Fruit fly (Drosophila melanogaster) whole organism, embryonic: ENCODE data around the gene Rcd5.

ENCODE experiments used
- B-H1 ChIP-seq: fragments of 200-800 bp; sonication (Bioruptor generic); IDR thresholded peaks from 3 replicates; pipeline ENCODE4 v1.3.6; 2022; ENCODE audit warnings: missing biosample characterization, missing genetic modification characterization
- B-H2 ChIP-seq: fragments of 200-800 bp; sonication (Bioruptor generic); optimal IDR thresholded peaks from 2 replicates; lab custom pipeline; 2018; ENCODE audit warnings: missing biosample characterization, mild to moderate bottlenecking, missing genetic modification characterization
- CG10431 ChIP-seq: fragments of 200-800 bp; sonication (Bioruptor generic); optimal IDR thresholded peaks from 3 replicates; lab custom pipeline; 2018; ENCODE audit warnings: missing biosample characterization, mild to moderate bottlenecking, missing genetic modification characterization
- CG12071 ChIP-seq: fragments of 200-800 bp; sonication (Bioruptor generic); optimal IDR thresholded peaks from 3 replicates; lab custom pipeline; 2018; ENCODE audit warnings: missing biosample characterization, mild to moderate bottlenecking, missing genetic modification characterization
- CG12769 ChIP-seq: fragments of 200-800 bp; sonication (Bioruptor generic); optimal IDR thresholded peaks from 2 replicates; lab custom pipeline; 2019; ENCODE audit warnings: missing biosample characterization, mild to moderate bottlenecking, missing genetic modification characterization, moderate library complexity
- CG14667 ChIP-seq: fragments of 200-800 bp; sonication (Bioruptor generic); IDR thresholded peaks from 2 replicates; pipeline ENCODE4 v1.3.6; 2022; ENCODE audit warnings: missing biosample characterization, missing genetic modification characterization
- CG14965 ChIP-seq: fragments of 200-800 bp; sonication (Bioruptor generic); optimal IDR thresholded peaks from 2 replicates; lab custom pipeline; 2016; ENCODE audit warnings: missing biosample characterization, missing genetic modification characterization, borderline replicate concordance
- CG15514 ChIP-seq: fragments of 200-800 bp; sonication (Bioruptor generic); optimal IDR thresholded peaks from 3 replicates; lab custom pipeline; 2017; ENCODE audit warnings: missing biosample characterization, missing genetic modification characterization, mild to moderate bottlenecking, moderate library complexity, missing genetic modification reagents
- CG1603 ChIP-seq: fragments of 200-800 bp; sonication (Bioruptor generic); optimal IDR thresholded peaks from 2 replicates; lab custom pipeline; 2019; ENCODE audit warnings: missing biosample characterization, mild to moderate bottlenecking, missing genetic modification characterization, moderate library complexity
- CG18011 ChIP-seq: fragments of 200-800 bp; sonication (Bioruptor generic); optimal IDR thresholded peaks from 2 replicates; lab custom pipeline; 2017; ENCODE audit warnings: missing biosample characterization, missing genetic modification characterization, mild to moderate bottlenecking, moderate library complexity, missing genotype
- CG18599 ChIP-seq: fragments of 200-800 bp; sonication (Bioruptor generic); optimal IDR thresholded peaks from 3 replicates; lab custom pipeline; 2017; ENCODE audit warnings: missing biosample characterization, missing genetic modification characterization, mild to moderate bottlenecking, moderate library complexity, missing genetic modification reagents
- CG2889 ChIP-seq: fragments of 200-800 bp; sonication (Bioruptor generic); IDR thresholded peaks from 3 replicates; pipeline ENCODE4 v1.3.6; 2022; ENCODE audit warnings: missing biosample characterization, missing genetic modification characterization
- CG6654 ChIP-seq: fragments of 200-800 bp; sonication (Bioruptor generic); optimal IDR thresholded peaks from 2 replicates; lab custom pipeline; 2017; ENCODE audit warnings: missing biosample characterization, mild to moderate bottlenecking, missing genetic modification characterization
- CG6854 ChIP-seq: fragments of 200-800 bp; sonication (Bioruptor generic); optimal IDR thresholded peaks from 3 replicates; lab custom pipeline; 2017; ENCODE audit warnings: missing biosample characterization, mild to moderate bottlenecking, missing genetic modification characterization
- CG7271 ChIP-seq: fragments of 200-800 bp; sonication (Bioruptor generic); optimal IDR thresholded peaks from 2 replicates; lab custom pipeline; 2018; ENCODE audit warnings: missing biosample characterization, mild to moderate bottlenecking, missing genetic modification characterization, moderate library complexity
- CG7357 ChIP-seq: fragments of 200-800 bp; sonication (Bioruptor generic); IDR thresholded peaks from 3 replicates; pipeline ENCODE4 v1.3.6; 2022; ENCODE audit warnings: missing biosample characterization, missing genetic modification characterization
- CG7839 ChIP-seq: fragments of 200-800 bp; sonication (Bioruptor generic); optimal IDR thresholded peaks from 3 replicates; lab custom pipeline; 2018; ENCODE audit warnings: missing biosample characterization, mild to moderate bottlenecking, missing genetic modification characterization, moderate library complexity
- CG9876 ChIP-seq: fragments of 200-800 bp; sonication (Bioruptor generic); optimal IDR thresholded peaks from 2 replicates; lab custom pipeline; 2016; ENCODE audit warnings: missing biosample characterization, missing genetic modification characterization
- CoRest ChIP-seq: fragments of 200-800 bp; sonication (Bioruptor generic); optimal IDR thresholded peaks from 3 replicates; lab custom pipeline; 2018; ENCODE audit warnings: missing biosample characterization, mild to moderate bottlenecking, missing genetic modification characterization, moderate library complexity
- Dad ChIP-seq: fragments of 200-800 bp; sonication (Bioruptor generic); optimal IDR thresholded peaks from 3 replicates; lab custom pipeline; 2016; ENCODE audit warnings: missing biosample characterization, missing genetic modification characterization
- Dll ChIP-seq: fragments of 200-800 bp; sonication (Bioruptor generic); IDR thresholded peaks from 4 replicates; pipeline ENCODE4 v1.3.6; 2022; ENCODE audit warnings: missing biosample characterization, missing genetic modification characterization; ENCODE audit not compliant: partially characterized antibody
- Dp ChIP-seq: fragments of 200-800 bp; sonication (Bioruptor generic); optimal IDR thresholded peaks from 2 replicates; lab custom pipeline; 2018; ENCODE audit warnings: missing biosample characterization, mild to moderate bottlenecking, missing genetic modification characterization, moderate library complexity
- Ets97D ChIP-seq: fragments of 200-800 bp; sonication (Bioruptor generic); optimal IDR thresholded peaks from 3 replicates; lab custom pipeline; 2016; ENCODE audit warnings: missing biosample characterization, missing genetic modification characterization
- Kr ChIP-seq: fragments of 200-800 bp; sonication (Bioruptor generic); optimal IDR thresholded peaks from 2 replicates; lab custom pipeline; 2017; ENCODE audit warnings: missing biosample characterization, mild to moderate bottlenecking, missing genetic modification characterization
- Med ChIP-seq: fragments of 200-800 bp; sonication (Bioruptor generic); peaks from one replicate; lab custom pipeline; 2016; ENCODE audit warnings: missing biosample characterization, missing genetic modification characterization, mild to moderate bottlenecking, inconsistent platforms, moderate library complexity
- Mes4 ChIP-seq: fragments of 200-800 bp; sonication (Bioruptor generic); optimal IDR thresholded peaks from 2 replicates; lab custom pipeline; 2016; ENCODE audit warnings: missing biosample characterization, missing genetic modification characterization
- NC2β ChIP-seq: fragments of 200-800 bp; sonication (Bioruptor generic); optimal IDR thresholded peaks from 2 replicates; lab custom pipeline; 2016; ENCODE audit warnings: missing biosample characterization, missing genetic modification characterization
- Poxn ChIP-seq: fragments of 200-800 bp; sonication (Bioruptor generic); IDR thresholded peaks from 2 replicates; pipeline ENCODE4 v1.3.6; 2022; ENCODE audit warnings: missing biosample characterization, missing genetic modification characterization
- Rx ChIP-seq: fragments of 200-800 bp; sonication (Bioruptor generic); IDR thresholded peaks from 2 replicates; pipeline ENCODE4 v1.3.6; 2022; ENCODE audit warnings: missing biosample characterization, missing genetic modification characterization
- ab ChIP-seq: fragments of 200-800 bp; sonication (Bioruptor generic); optimal IDR thresholded peaks from 2 replicates; lab custom pipeline; 2016; ENCODE audit warnings: missing biosample characterization, missing genetic modification characterization
- ato ChIP-seq: fragments of 200-800 bp; sonication (Bioruptor generic); IDR thresholded peaks from 2 replicates; pipeline ENCODE4 v1.3.6; 2022; ENCODE audit warnings: missing biosample characterization, missing genetic modification characterization; ENCODE audit not compliant: partially characterized antibody
- br ChIP-seq: fragments of >200 bp; optimal IDR thresholded peaks from 2 replicates; lab custom pipeline; 2017
- chm ChIP-seq: fragments of 200-800 bp; sonication (Bioruptor generic); IDR thresholded peaks from 2 replicates; pipeline ENCODE4 v1.3.6; 2022; ENCODE audit warnings: missing biosample characterization, missing genetic modification characterization
- disco-r ChIP-seq: fragments of 200-800 bp; sonication (Bioruptor generic); optimal IDR thresholded peaks from 2 replicates; lab custom pipeline; 2016; ENCODE audit warnings: missing biosample characterization, missing genetic modification characterization
- emc ChIP-seq: fragments of 200-800 bp; sonication (Bioruptor generic); optimal IDR thresholded peaks from 2 replicates; lab custom pipeline; 2016; ENCODE audit warnings: missing biosample characterization, missing genetic modification characterization
- eve ChIP-seq, 2 experiments: fragments of >200 bp; optimal IDR thresholded peaks; 2 replicates each; lab custom pipeline; 2017; ENCODE audit warnings: missing biosample characterization in 2 of 2, missing genetic modification characterization in 2 of 2
- kay ChIP-seq: fragments of 200-800 bp; sonication (Bioruptor generic); optimal IDR thresholded peaks from 2 replicates; lab custom pipeline; 2016; ENCODE audit warnings: missing biosample characterization, missing genetic modification characterization
- maf-S ChIP-seq: fragments of 200-800 bp; sonication (Bioruptor generic); optimal IDR thresholded peaks from 2 replicates; lab custom pipeline; 2016; ENCODE audit warnings: missing biosample characterization, missing genetic modification characterization
- nerfin-2 ChIP-seq: fragments of 200-800 bp; sonication (Bioruptor generic); IDR thresholded peaks from 2 replicates; pipeline ENCODE4 v1.3.6; 2022; ENCODE audit warnings: missing biosample characterization, missing genetic modification characterization; ENCODE audit not compliant: partially characterized antibody
- nmo ChIP-seq: fragments of 200-800 bp; sonication (Bioruptor generic); optimal IDR thresholded peaks from 2 replicates; lab custom pipeline; 2018; ENCODE audit warnings: missing biosample characterization, mild to moderate bottlenecking, missing genetic modification characterization, moderate library complexity
- peb ChIP-seq: fragments of 200-800 bp; sonication (Bioruptor generic); IDR thresholded peaks from 2 replicates; pipeline ENCODE4 v1.3.6; 2022; ENCODE audit warnings: missing biosample characterization, missing genetic modification characterization
- pho ChIP-seq: fragments of 200-800 bp; sonication (Bioruptor generic); optimal IDR thresholded peaks from 2 replicates; lab custom pipeline; 2016; ENCODE audit warnings: missing biosample characterization, missing genetic modification characterization
- sna ChIP-seq: fragments of 200-800 bp; sonication (Bioruptor generic); IDR thresholded peaks from 2 replicates; pipeline ENCODE4 v1.3.6; 2022; ENCODE audit warnings: missing biosample characterization, missing genetic modification characterization; ENCODE audit not compliant: partially characterized antibody
- tap ChIP-seq: fragments of 200-800 bp; optimal IDR thresholded peaks from 3 replicates; lab custom pipeline; 2019; ENCODE audit warnings: missing biosample characterization, mild to moderate bottlenecking, missing genetic modification characterization, moderate library complexity
- tin ChIP-seq: fragments of 200-800 bp; sonication (Bioruptor generic); optimal IDR thresholded peaks from 3 replicates; lab custom pipeline; 2016; ENCODE audit warnings: missing biosample characterization, missing genetic modification characterization
- tio ChIP-seq: fragments of 200-800 bp; sonication (Bioruptor generic); optimal IDR thresholded peaks from 2 replicates; lab custom pipeline; 2017; ENCODE audit warnings: missing biosample characterization, missing genetic modification characterization, inconsistent platforms
- twi ChIP-seq: fragments of 200-800 bp; optimal IDR thresholded peaks from 2 replicates; lab custom pipeline; 2019; ENCODE audit warnings: missing biosample characterization, mild to moderate bottlenecking, missing genetic modification characterization, moderate library complexity
- vvl ChIP-seq: fragments of 200-800 bp; sonication (Bioruptor generic); IDR thresholded peaks from 2 replicates; pipeline ENCODE4 v1.3.6; 2022; ENCODE audit warnings: missing biosample characterization, missing genetic modification characterization
- wdn ChIP-seq: fragments of 200-800 bp; sonication (Bioruptor generic); IDR thresholded peaks from 2 replicates; pipeline ENCODE4 v1.3.6; 2022; ENCODE audit warnings: missing biosample characterization, missing genetic modification characterization
- yki ChIP-seq: fragments of >200 bp; optimal IDR thresholded peaks from 3 replicates; lab custom pipeline; 2018
- zfh1 ChIP-seq: fragments of 200-800 bp; sonication (Bioruptor generic); IDR thresholded peaks from 3 replicates; pipeline ENCODE4 v1.3.6; 2022; ENCODE audit warnings: missing biosample characterization, missing genetic modification characterization

The Rcd5 gene

dm6 chr3L:4025738-4026505 is 14.4 kb upstream of the Rcd5 start, which contains the start of gene CG11594 (continued):
- no peak for TF ChIP-seq Ets97D (GFP tag; lab: Kevin White, UChicago)
- TF ChIP-seq CG12071 (GFP tag; lab: Kevin White, UChicago), result peak; percentile 54
- TF ChIP-seq B-H2, result peak; percentile 29
- TF ChIP-seq tio (GFP tag; lab: Kevin White, UChicago), result no peak
- no peak for TF ChIP-seq CG14965 (GFP tag; lab: Kevin White, UChicago)
- TF ChIP-seq Dll, result no peak
- TF ChIP-seq Kr (GFP tag; lab: Kevin White, UChicago), result no peak
- no peak for TF ChIP-seq yki (lab: Kevin White, UChicago)
- no peak for TF ChIP-seq nerfin-2 (GFP tag; lab: Robert Waterston, UW)
- no peak for TF ChIP-seq Med
- TF ChIP-seq sna (GFP tag; lab: Robert Waterston, UW), result no peak
- TF ChIP-seq zfh1 (GFP tag; lab: Robert Waterston, UW), result no peak
- no peak for TF ChIP-seq CG18011
- no peak for TF ChIP-seq CoRest
- no peak for TF ChIP-seq CG12769
- TF ChIP-seq eve (GFP tag; optimal IDR thresholded peaks at IDR 0.05; lab: Kevin White, UChicago), result no peak
- TF ChIP-seq tin (GFP tag; lab: Kevin White, UChicago), result no peak
- no peak for TF ChIP-seq wdn (GFP tag; lab: Robert Waterston, UW)
- TF ChIP-seq Poxn (GFP tag; lab: Robert Waterston, UW), result no peak
- no peak for TF ChIP-seq CG10431 (GFP tag; lab: Kevin White, UChicago)
- TF ChIP-seq CG18599 (GFP tag; lab: Kevin White, UChicago), result peak; percentile 56
- peak; percentile 36 for TF ChIP-seq vvl
- no peak for TF ChIP-seq Dp
- no peak for TF ChIP-seq maf-S (GFP tag; lab: Kevin White, UChicago)
- no peak for TF ChIP-seq Rx
- TF ChIP-seq disco-r, result no peak
- no peak for TF ChIP-seq ato (GFP tag; lab: Robert Waterston, UW)
- peak; percentile 65 for TF ChIP-seq CG15514 (GFP tag; lab: Kevin White, UChicago)
- no peak for TF ChIP-seq CG9876 (GFP tag; lab: Kevin White, UChicago)
- no peak for TF ChIP-seq CG7357 (GFP tag; lab: Robert Waterston, UW)
- TF ChIP-seq twi (tag; lab: Kevin White, UChicago), result no peak
- no peak for TF ChIP-seq Mes4 (GFP tag; lab: Kevin White, UChicago)
- TF ChIP-seq kay (GFP tag; lab: Kevin White, UChicago), result no peak
- TF ChIP-seq B-H1, result no peak
- TF ChIP-seq chm, result no peak
- no peak for TF ChIP-seq CG7839 (tag; lab: Kevin White, UChicago)
- TF ChIP-seq NC2β (GFP tag; lab: Kevin White, UChicago), result no peak
- no peak for TF ChIP-seq tap (tag; lab: Kevin White, UChicago)
- no peak for TF ChIP-seq CG7271 (tag; lab: Kevin White, UChicago)
- no peak for TF ChIP-seq CG6654 (GFP tag; lab: Kevin White, UChicago)
- TF ChIP-seq nmo (GFP tag; lab: Kevin White, UChicago), result no peak
- TF ChIP-seq CG2889 (GFP tag; lab: Robert Waterston, UW), result no peak
- no peak for TF ChIP-seq Dad (GFP tag; lab: Kevin White, UChicago)
- peak; percentile 7 for TF ChIP-seq CG6854
- TF ChIP-seq ab (GFP tag; lab: Kevin White, UChicago), result no peak
- no peak for TF ChIP-seq br (lab: Kevin White, UChicago)
- TF ChIP-seq CG14667 (GFP tag; lab: Robert Waterston, UW), result no peak
- no peak for TF ChIP-seq CG1603 (tag; lab: Kevin White, UChicago)
- no peak for TF ChIP-seq pho
- TF ChIP-seq emc (GFP tag; lab: Kevin White, UChicago), result no peak
- TF ChIP-seq peb (GFP tag; lab: Robert Waterston, UW), result no peak
